Fruit fly (Drosophila melanogaster): ENCODE results near the gene CG45122.

The CG45122 gene

dm6 chr3R:13043857-13044256 is at the start of gene CG45122:
Gene CG45122, plus strand, starts transcription at chr3R:13044157.
- no peak for TF ChIP-seq ttk (optimal IDR thresholded peaks at IDR 0.05)
- TF ChIP-seq insv (optimal IDR thresholded peaks at IDR 0.05) = no peak
- no peak for TF ChIP-seq h (optimal IDR thresholded peaks at IDR 0.05)
- TF ChIP-seq Sin3A (optimal IDR thresholded peaks at IDR 0.05) = no peak
- TF ChIP-seq Myc (optimal IDR thresholded peaks at IDR 0.05) = no peak
- no peak for TF ChIP-seq psq (optimal IDR thresholded peaks at IDR 0.05)

dm6 chr3R:12995047-12995446 is 48.9 kb upstream of the CG45122 start, which contains the start of gene yellow-f2:
Gene yellow-f2, minus strand, starts transcription at chr3R:12995147.
- TF ChIP-seq Sin3A (optimal IDR thresholded peaks at IDR 0.05) (no peak), insv (optimal IDR thresholded peaks at IDR 0.05) (no peak), h (optimal IDR thresholded peaks at IDR 0.05) (no peak), psq (optimal IDR thresholded peaks at IDR 0.05) (no peak), ttk (optimal IDR thresholded peaks at IDR 0.05) (no peak), Myc (optimal IDR thresholded peaks at IDR 0.05) (no peak)

- no peak for TF ChIP-seq ttk (optimal IDR thresholded peaks at IDR 0.05)
- no peak for TF ChIP-seq Myc (optimal IDR thresholded peaks at IDR 0.05)
- no peak for TF ChIP-seq insv (optimal IDR thresholded peaks at IDR 0.05)
Observed at dm6 chr3R:12995522-12995921, 48.4 kb upstream of the CG45122 start, which contains the start of gene CG7488. Gene CG7488, plus strand, starts transcription at chr3R:12995620.

- TF ChIP-seq h (optimal IDR thresholded peaks at IDR 0.05) (no peak), ttk (optimal IDR thresholded peaks at IDR 0.05) (no peak), Myc (optimal IDR thresholded peaks at IDR 0.05) (no peak), psq (optimal IDR thresholded peaks at IDR 0.05) (no peak), Sin3A (optimal IDR thresholded peaks at IDR 0.05) (no peak), insv (optimal IDR thresholded peaks at IDR 0.05) (no peak)
Observed at dm6 chr3R:12997550-12998233, 46.3 kb upstream of the CG45122 start, which contains the start of the genes CG17327, CG44194 and CG7518. Gene CG17327, minus strand, starts transcription at chr3R:12997726. Gene CG44194, minus strand, starts transcription at chr3R:12997726. Gene CG7518, plus strand, starts transcription at chr3R:12998089.

dm6 chr3R:12998234-12998591 is 45.7 kb upstream of the CG45122 start:
- TF ChIP-seq psq (optimal IDR thresholded peaks at IDR 0.05) (no peak), Sin3A (optimal IDR thresholded peaks at IDR 0.05) (no peak), h (optimal IDR thresholded peaks at IDR 0.05) (no peak), insv (optimal IDR thresholded peaks at IDR 0.05) (no peak), Myc (optimal IDR thresholded peaks at IDR 0.05) (no peak), ttk (optimal IDR thresholded peaks at IDR 0.05) (no peak)

dm6 chr3R:13009595-13009994 is 34.4 kb upstream of the CG45122 start, which contains the start of gene CG11656:
Gene CG11656, plus strand, starts transcription at chr3R:13009895.
- TF ChIP-seq Sin3A (optimal IDR thresholded peaks at IDR 0.05) (no peak), Myc (optimal IDR thresholded peaks at IDR 0.05) (no peak), insv (optimal IDR thresholded peaks at IDR 0.05) (no peak), h (optimal IDR thresholded peaks at IDR 0.05) (no peak), psq (optimal IDR thresholded peaks at IDR 0.05) (no peak), ttk (optimal IDR thresholded peaks at IDR 0.05) (no peak)

- TF ChIP-seq Sin3A (optimal IDR thresholded peaks at IDR 0.05) = no peak
- TF ChIP-seq ttk (optimal IDR thresholded peaks at IDR 0.05) = no peak
- no peak for TF ChIP-seq psq (optimal IDR thresholded peaks at IDR 0.05)
- no peak for TF ChIP-seq insv (optimal IDR thresholded peaks at IDR 0.05)
- no peak for TF ChIP-seq h (optimal IDR thresholded peaks at IDR 0.05)
- TF ChIP-seq Myc (optimal IDR thresholded peaks at IDR 0.05) = no peak
Observed at dm6 chr3R:13010905-13011620, 32.9 kb upstream of the CG45122 start, which contains the start of gene CG8031. Gene CG8031, minus strand, starts transcription at chr3R:13011310.

- TF ChIP-seq h (optimal IDR thresholded peaks at IDR 0.05) (no peak), ttk (optimal IDR thresholded peaks at IDR 0.05) (no peak), psq (optimal IDR thresholded peaks at IDR 0.05) (no peak), Myc (optimal IDR thresholded peaks at IDR 0.05) (no peak), Sin3A (optimal IDR thresholded peaks at IDR 0.05) (no peak), insv (optimal IDR thresholded peaks at IDR 0.05) (no peak)
Observed at dm6 chr3R:13011621-13011963, 32.4 kb upstream of the CG45122 start, which contains the start of gene CtBP. Gene CtBP, plus strand, starts transcription at chr3R:13011649.

- TF ChIP-seq ttk (optimal IDR thresholded peaks at IDR 0.05) (no peak), Myc (optimal IDR thresholded peaks at IDR 0.05) (no peak), h (optimal IDR thresholded peaks at IDR 0.05) (no peak), psq (optimal IDR thresholded peaks at IDR 0.05) (no peak), insv (optimal IDR thresholded peaks at IDR 0.05) (no peak), Sin3A (optimal IDR thresholded peaks at IDR 0.05) (no peak)
Observed at dm6 chr3R:13012351-13012750, 31.6 kb upstream of the CG45122 start.

dm6 chr3R:13012990-13013389 is 31.0 kb upstream of the CG45122 start:
- TF ChIP-seq insv (optimal IDR thresholded peaks at IDR 0.05) (no peak), Myc (optimal IDR thresholded peaks at IDR 0.05) (no peak), Sin3A (optimal IDR thresholded peaks at IDR 0.05) (no peak), psq (optimal IDR thresholded peaks at IDR 0.05) (no peak), ttk (optimal IDR thresholded peaks at IDR 0.05) (no peak), h (optimal IDR thresholded peaks at IDR 0.05) (no peak)

- TF ChIP-seq ttk (optimal IDR thresholded peaks at IDR 0.05) (no peak), psq (optimal IDR thresholded peaks at IDR 0.05) (no peak), Sin3A (optimal IDR thresholded peaks at IDR 0.05) (no peak), Myc (optimal IDR thresholded peaks at IDR 0.05) (no peak), insv (optimal IDR thresholded peaks at IDR 0.05) (no peak), h (optimal IDR thresholded peaks at IDR 0.05) (no peak)
Observed at dm6 chr3R:13014168-13014881, 29.6 kb upstream of the CG45122 start.

dm6 chr3R:13015402-13015801 is 28.6 kb upstream of the CG45122 start:
- TF ChIP-seq h (optimal IDR thresholded peaks at IDR 0.05) (no peak), psq (optimal IDR thresholded peaks at IDR 0.05) (no peak), insv (optimal IDR thresholded peaks at IDR 0.05) (no peak), Sin3A (optimal IDR thresholded peaks at IDR 0.05) (no peak), ttk (optimal IDR thresholded peaks at IDR 0.05) (no peak), Myc (optimal IDR thresholded peaks at IDR 0.05) (no peak)

Measured in Kc167 (cell line).